Worm (Caenorhabditis elegans) whole organism, midembryonic: ENCODE data around the gene lip-1.
"Not testable (repeated sequence)": the region's sequence is repeated elsewhere in the genome, so short reads cannot be mapped to it uniquely, and the experiment has no call there.

Experiments
- T22C8.4 ChIP-seq: fragments of 200-800 bp; sonication (Bioruptor generic); IDR thresholded peaks from 2 replicates; pipeline ENCODE4 v1.3.6; 2022; ENCODE audit warnings: missing genetic modification characterization, missing compliant biosample characterization
- cog-1 ChIP-seq: sonication (generic microtip); optimal IDR thresholded peaks from 2 replicates; lab custom pipeline; 2016; ENCODE audit warnings: missing genetic modification characterization, missing compliant biosample characterization
- flt-1 ChIP-seq: fragments of 200-800 bp; sonication (Bioruptor generic); IDR thresholded peaks from 2 replicates; pipeline ENCODE4 v1.3.6; 2022; ENCODE audit warnings: missing genetic modification characterization, missing compliant biosample characterization
- klf-2 ChIP-seq: fragments of 200-800 bp; sonication (Bioruptor generic); conservative IDR thresholded peaks from 2 replicates; pipeline ENCODE4 v1.3.6; 2022; ENCODE audit warnings: missing genetic modification reagents, missing genetic modification characterization, missing compliant biosample characterization
- med-1 ChIP-seq: sonication (generic microtip); optimal IDR thresholded peaks from 2 replicates; lab custom pipeline; 2017; ENCODE audit warnings: missing genetic modification characterization, mild to moderate bottlenecking, missing compliant biosample characterization, antibody characterized with exemption, missing genetic modification reagents; ENCODE audit not compliant: insufficient read depth
- ref-1 ChIP-seq: fragments of 200-800 bp; sonication (Bioruptor generic); conservative IDR thresholded peaks from 2 replicates; pipeline ENCODE4 v1.3.6; 2022; ENCODE audit warnings: missing genetic modification reagents, missing genetic modification characterization, missing compliant biosample characterization
- tab-1 ChIP-seq: fragments of 200-800 bp; sonication (Bioruptor generic); IDR thresholded peaks from 2 replicates; pipeline ENCODE4 v1.3.6; 2022; ENCODE audit warnings: missing genetic modification characterization, missing compliant biosample characterization
- ztf-23 ChIP-seq: fragments of 200-800 bp; sonication (Bioruptor generic); IDR thresholded peaks from 2 replicates; pipeline ENCODE4 v1.3.6; 2022; ENCODE audit warnings: missing genetic modification reagents, missing genetic modification characterization, missing compliant biosample characterization
- ztf-29 ChIP-seq: fragments of 200-800 bp; sonication (Bioruptor generic); IDR thresholded peaks from 2 replicates; pipeline ENCODE4 v1.3.6; 2022; ENCODE audit warnings: missing genetic modification reagents, missing genetic modification characterization, missing compliant biosample characterization

The lip-1 gene

ce11 chrIV:6809756-6810155 is 33.0 kb upstream of the lip-1 start:
- peak; percentile 48 for TF ChIP-seq cog-1 (tag; lab: Kevin White, UChicago)
- no peak for TF ChIP-seq ztf-23 (GFP tag; lab: Robert Waterston, UW)

- TF ChIP-seq cog-1 (tag; lab: Kevin White, UChicago) (no peak), tab-1 (no peak), flt-1 (GFP tag; lab: Robert Waterston, UW) (no peak), ref-1 (no peak), med-1 (GFP tag; lab: Kevin White, UChicago) (no peak), ztf-23 (GFP tag; lab: Robert Waterston, UW) (no peak), ztf-29 (GFP tag; lab: Robert Waterston, UW) (no peak), T22C8.4 (GFP tag; lab: Robert Waterston, UW) (no peak), klf-2 (GFP tag; lab: Robert Waterston, UW) (no peak)
Observed at ce11 chrIV:6811808-6812207, 30.9 kb upstream of the lip-1 start, which contains the start of gene ceh-48. TSS of gene ceh-48 (plus strand) at chrIV:6812108.

ce11 chrIV:6817554-6817953 is 25.2 kb upstream of the lip-1 start, which contains the start of gene C17H12.5:
TSS of gene C17H12.5 (minus strand) at chrIV:6817654.
- TF ChIP-seq cog-1 (tag; lab: Kevin White, UChicago) (no peak), klf-2 (GFP tag; lab: Robert Waterston, UW) (no peak)

ce11 chrIV:6818369-6818768 is 24.4 kb upstream of the lip-1 start, which contains the start of gene C17H12.8:
TSS of gene C17H12.8 (plus strand) at chrIV:6818703.
- TF ChIP-seq tab-1: no peak
- no peak for TF ChIP-seq med-1 (GFP tag; lab: Kevin White, UChicago)

- TF ChIP-seq med-1 (GFP tag; lab: Kevin White, UChicago) (no peak), ztf-23 (GFP tag; lab: Robert Waterston, UW) (no peak), tab-1 (no peak), flt-1 (GFP tag; lab: Robert Waterston, UW) (no peak), ref-1 (no peak), T22C8.4 (GFP tag; lab: Robert Waterston, UW) (no peak), ztf-29 (GFP tag; lab: Robert Waterston, UW) (no peak), klf-2 (GFP tag; lab: Robert Waterston, UW) (no peak), cog-1 (tag; lab: Kevin White, UChicago) (no peak)
Observed at ce11 chrIV:6821709-6822108, 21.0 kb upstream of the lip-1 start.

ce11 chrIV:6822406-6822805 is 20.4 kb upstream of the lip-1 start, which contains the start of gene C17H12.6:
TSS of gene C17H12.6 (minus strand) at chrIV:6822506.
- TF ChIP-seq ztf-23 (GFP tag; lab: Robert Waterston, UW): no peak
- no peak for TF ChIP-seq cog-1 (tag; lab: Kevin White, UChicago)
- no peak for TF ChIP-seq med-1 (GFP tag; lab: Kevin White, UChicago)
- no peak for TF ChIP-seq flt-1 (GFP tag; lab: Robert Waterston, UW)
- TF ChIP-seq ref-1: no peak
- no peak for TF ChIP-seq ztf-29 (GFP tag; lab: Robert Waterston, UW)
- TF ChIP-seq klf-2 (GFP tag; lab: Robert Waterston, UW): no peak
- TF ChIP-seq tab-1: no peak

- TF ChIP-seq tab-1 (no peak), ref-1 (no peak), cog-1 (tag; lab: Kevin White, UChicago) (no peak), T22C8.4 (GFP tag; lab: Robert Waterston, UW) (no peak), ztf-23 (GFP tag; lab: Robert Waterston, UW) (no peak), ztf-29 (GFP tag; lab: Robert Waterston, UW) (no peak), klf-2 (GFP tag; lab: Robert Waterston, UW) (no peak), flt-1 (GFP tag; lab: Robert Waterston, UW) (no peak), med-1 (GFP tag; lab: Kevin White, UChicago) (no peak)
Observed at ce11 chrIV:6824622-6825021, 18.1 kb upstream of the lip-1 start, which contains the start of gene H20E11.3. TSS of gene H20E11.3 (plus strand) at chrIV:6824816.

- not testable (repeated sequence) for TF ChIP-seq klf-2, ztf-29, flt-1 (GFP tag; lab: Robert Waterston, UW)
Observed at ce11 chrIV:6827477-6827876, 15.3 kb upstream of the lip-1 start, which contains the start of gene H20E11.2. TSS of gene H20E11.2 (plus strand) at chrIV:6827777.

- TF ChIP-seq med-1 (GFP tag; lab: Kevin White, UChicago) (no peak), ref-1 (no peak), flt-1 (GFP tag; lab: Robert Waterston, UW) (no peak), ztf-29 (GFP tag; lab: Robert Waterston, UW) (no peak), T22C8.4 (GFP tag; lab: Robert Waterston, UW) (no peak), tab-1 (no peak), ztf-23 (GFP tag; lab: Robert Waterston, UW) (no peak), cog-1 (tag; lab: Kevin White, UChicago) (no peak), klf-2 (GFP tag; lab: Robert Waterston, UW) (no peak)
Observed at ce11 chrIV:6829902-6830301, 12.9 kb upstream of the lip-1 start, which contains the start of gene H20E11.1. TSS of gene H20E11.1 (plus strand) at chrIV:6830145.

ce11 chrIV:6832194-6832593 is 10.6 kb upstream of the lip-1 start:
- TF ChIP-seq cog-1 (tag; lab: Kevin White, UChicago) (no peak), med-1 (GFP tag; lab: Kevin White, UChicago) (no peak), ztf-23 (GFP tag; lab: Robert Waterston, UW) (no peak), flt-1 (GFP tag; lab: Robert Waterston, UW) (no peak), T22C8.4 (GFP tag; lab: Robert Waterston, UW) (no peak), ztf-29 (GFP tag; lab: Robert Waterston, UW) (no peak), ref-1 (no peak), tab-1 (no peak), klf-2 (GFP tag; lab: Robert Waterston, UW) (no peak)
